Fruit fly (Drosophila melanogaster) whole organism: ENCODE data around the gene Elp6.

Source experiments
- Dll ChIP-seq: fragments of >200 bp; optimal IDR thresholded peaks from 2 replicates; lab custom pipeline; 2017
- pan ChIP-seq: fragments of >200 bp; optimal IDR thresholded peaks from 2 replicates; lab custom pipeline; 2017
- usp ChIP-seq: fragments of >200 bp; optimal IDR thresholded peaks from 2 replicates; lab custom pipeline; 2017; ENCODE audit warnings: missing biosample characterization, missing genetic modification characterization, mixed read lengths

dm6 chr3R:13385105-13385504 lies 18.4 kb upstream of the Elp6 start:
- TF ChIP-seq pan, result no peak
- no peak for TF ChIP-seq Dll
- no peak for TF ChIP-seq usp
